Fruit fly (Drosophila melanogaster): ENCODE data around the gene CG1999.

- TF ChIP-seq Crg-1 (GFP tag; optimal IDR thresholded peaks at IDR 0.05) = no peak
- TF ChIP-seq CG14711 (tag; optimal IDR thresholded peaks at IDR 0.05) = peak; percentile 40
- no peak for TF ChIP-seq ovo (GFP tag; optimal IDR thresholded peaks at IDR 0.05)
- no peak for TF ChIP-seq kay (GFP tag; ENCODE audit: borderline replicate concordance)
- no peak for TF ChIP-seq tj (GFP tag; optimal IDR thresholded peaks at IDR 0.05)
- no peak for TF ChIP-seq cnc (optimal IDR thresholded peaks at IDR 0.05)
- TF ChIP-seq pad (GFP tag; optimal IDR thresholded peaks at IDR 0.05) = no peak
- no peak for TF ChIP-seq CG1620 (GFP tag; optimal IDR thresholded peaks at IDR 0.05)
- TF ChIP-seq bab1 (GFP tag; optimal IDR thresholded peaks at IDR 0.05) = peak; percentile 51
- TF ChIP-seq CG11617 (GFP tag; optimal IDR thresholded peaks at IDR 0.05) = no peak
- TF ChIP-seq CG12768 (GFP tag; optimal IDR thresholded peaks at IDR 0.05) = no peak
- TF ChIP-seq Mnt (GFP tag; optimal IDR thresholded peaks at IDR 0.05) = no peak
- TF ChIP-seq Hr96 (GFP tag; optimal IDR thresholded peaks at IDR 0.05) = no peak
- TF ChIP-seq CG33017 (tag; optimal IDR thresholded peaks at IDR 0.05) = no peak
These were observed 23.8 kb upstream of the CG1999 start for dm6 chrX:7334801-7335176.
